Worm (Caenorhabditis elegans): ENCODE measurements around the gene ceh-27.

The ceh-27 gene

ce11 chrV:11629222-11630026 lies 35.5 kb downstream of the ceh-27 start, which contains the start of gene F35B12.10:
Gene F35B12.10, minus strand, starts transcription at chrV:11629272.
- no peak for TF ChIP-seq unc-62 (GFP tag; optimal IDR thresholded peaks at IDR 0.05)

- TF ChIP-seq unc-62 (GFP tag; optimal IDR thresholded peaks at IDR 0.05) = no peak
Measured at ce11 chrV:11627837-11628236, 37.1 kb downstream of the ceh-27 start.

ce11 chrV:11624954-11625353 lies 39.9 kb downstream of the ceh-27 start:
- no peak for TF ChIP-seq unc-62 (GFP tag; optimal IDR thresholded peaks at IDR 0.05)

ce11 chrV:11621276-11621675 lies 43.6 kb downstream of the ceh-27 start:
- TF ChIP-seq unc-62 (GFP tag; optimal IDR thresholded peaks at IDR 0.05) = no peak

- TF ChIP-seq unc-62 (GFP tag; optimal IDR thresholded peaks at IDR 0.05) = no peak
Measured at ce11 chrV:11620081-11620480, 44.8 kb downstream of the ceh-27 start.

ce11 chrV:11618173-11618572 lies 46.7 kb downstream of the ceh-27 start, which contains the start of gene glb-15:
Gene glb-15, minus strand, starts transcription at chrV:11618273.
- no peak for TF ChIP-seq unc-62 (GFP tag; optimal IDR thresholded peaks at IDR 0.05)

ce11 chrV:11616813-11617212 lies 48.1 kb downstream of the ceh-27 start:
- no peak for TF ChIP-seq unc-62 (GFP tag; optimal IDR thresholded peaks at IDR 0.05)

- peak; percentile 11 for TF ChIP-seq unc-62 (GFP tag; optimal IDR thresholded peaks at IDR 0.05)
Measured at ce11 chrV:11615948-11616681, 48.8 kb downstream of the ceh-27 start, which contains the start of gene nlp-24. Gene nlp-24, plus strand, starts transcription at chrV:11616376.

ce11 chrV:11614805-11615497 lies 50.0 kb downstream of the ceh-27 start:
- TF ChIP-seq unc-62 (GFP tag; optimal IDR thresholded peaks at IDR 0.05) = no peak

- TF ChIP-seq unc-62 (GFP tag; optimal IDR thresholded peaks at IDR 0.05) = no peak
Measured at ce11 chrV:11613007-11613406, 51.9 kb downstream of the ceh-27 start, which contains the start of gene tag-290. Gene tag-290, plus strand, starts transcription at chrV:11613307.

Data from whole organism, dauer.